Worm (Caenorhabditis elegans): ENCODE results near the gene W02B12.12.
A peak's percentile ranks its signal among the peaks of the same experiment; 100 is the strongest.

The W02B12.12 gene

DNA sequence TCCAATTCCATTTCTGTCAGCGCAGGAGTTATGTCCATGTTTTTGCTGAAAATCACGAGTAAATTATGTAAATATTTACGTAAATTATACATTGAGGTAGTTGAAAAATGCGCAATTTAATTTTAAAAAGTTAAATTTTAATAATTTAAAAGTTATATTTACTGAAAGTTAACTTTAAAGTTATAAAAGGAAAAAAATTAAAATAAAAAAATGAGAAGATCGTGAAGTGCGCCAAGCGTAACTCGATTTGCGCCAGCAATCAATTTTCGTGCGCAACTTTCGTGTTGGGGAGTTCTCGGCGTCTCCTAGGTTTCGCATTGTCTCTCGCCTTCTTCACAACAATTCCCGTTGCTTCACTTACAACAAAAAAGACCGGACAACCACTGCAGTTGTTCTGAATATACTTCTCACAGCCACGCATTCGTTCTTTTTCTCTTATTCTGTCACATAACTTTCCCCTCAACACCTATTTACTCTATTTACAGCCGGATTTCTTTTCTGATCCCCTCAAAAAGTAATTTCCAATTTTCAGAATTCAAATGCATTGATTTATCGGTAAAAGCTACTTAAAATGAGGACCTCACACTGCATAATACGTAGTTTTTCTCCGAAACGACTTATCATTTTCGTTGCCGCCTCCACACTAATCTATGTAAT, 5.3 kb downstream of the W02B12.12 start, which contains the start of the genes metl-1 and W02B12.11 (continued):
- TF ChIP-seq nhr-76 (tag; optimal IDR thresholded peaks at IDR 0.05): no peak
- TF ChIP-seq ets-5 (GFP tag; IDR thresholded peaks at IDR 0.05): no peak
- no peak for TF ChIP-seq Y116A8C.19 (tag; optimal IDR thresholded peaks at IDR 0.05; ENCODE audit: borderline replicate concordance)
- peak; percentile 91 for TF ChIP-seq snu-23 (GFP tag; optimal IDR thresholded peaks at IDR 0.05)
- TF ChIP-seq zip-4 (GFP tag; optimal IDR thresholded peaks at IDR 0.05): peak; percentile 70
- peak; percentile 52 for TF ChIP-seq pax-3 (tag; optimal IDR thresholded peaks at IDR 0.05)
- no peak for TF ChIP-seq mef-2 (tag; optimal IDR thresholded peaks at IDR 0.05)
- peak; percentile 34 for TF ChIP-seq sox-4 (tag; optimal IDR thresholded peaks at IDR 0.05)
- no peak for TF ChIP-seq nhr-84 (tag; optimal IDR thresholded peaks at IDR 0.05)
- peak; percentile 70 for TF ChIP-seq ceh-8 (GFP tag; optimal IDR thresholded peaks at IDR 0.05)
- no peak for TF ChIP-seq ama-1 (optimal IDR thresholded peaks at IDR 0.05)
- TF ChIP-seq unc-30 (tag; optimal IDR thresholded peaks at IDR 0.05): no peak
- TF ChIP-seq alr-1 (tag; optimal IDR thresholded peaks at IDR 0.05; ENCODE audit: borderline replicate concordance): no peak
- TF ChIP-seq unc-86 (tag; optimal IDR thresholded peaks at IDR 0.05): peak; percentile 82
- no peak for TF ChIP-seq vab-15 (tag; optimal IDR thresholded peaks at IDR 0.05)
- peak; percentile 88 for TF ChIP-seq lin-39 (tag; optimal IDR thresholded peaks at IDR 0.05)
- TF ChIP-seq fkh-10 (GFP tag; optimal IDR thresholded peaks at IDR 0.05): peak; percentile 51
- TF ChIP-seq dsc-1 (tag; optimal IDR thresholded peaks at IDR 0.05): peak; percentile 90
- peak; percentile 5 for TF ChIP-seq ceh-90 (tag; optimal IDR thresholded peaks at IDR 0.05)
- peak; percentile 28 for TF ChIP-seq efl-3 (GFP tag; optimal IDR thresholded peaks at IDR 0.05)
- TF ChIP-seq dpl-1 (GFP tag; optimal IDR thresholded peaks at IDR 0.05): peak; percentile 74 to 81 (median 81)
- TF ChIP-seq nhr-11 (tag; optimal IDR thresholded peaks at IDR 0.05): peak; percentile 49
- peak in 1 of 2 experiments; percentile 55 for TF ChIP-seq ztf-11 (tag; optimal IDR thresholded peaks at IDR 0.05)
- peak; percentile 90 to 94 for TF ChIP-seq lsy-2 (tag; optimal IDR thresholded peaks at IDR 0.05)
- TF ChIP-seq mep-1 (tag; optimal IDR thresholded peaks at IDR 0.05): peak; percentile 96
- peak; percentile 72 for TF ChIP-seq skn-1 (tag; optimal IDR thresholded peaks at IDR 0.05)
- no peak for TF ChIP-seq unc-98 (GFP tag; IDR thresholded peaks at IDR 0.05)
- no peak for TF ChIP-seq nhr-12 (tag; optimal IDR thresholded peaks at IDR 0.05)
- TF ChIP-seq mdl-1 (tag; optimal IDR thresholded peaks at IDR 0.05): peak in 1 of 2 experiments; percentile 62
- peak; percentile 69 for TF ChIP-seq lin-15B (tag; optimal IDR thresholded peaks at IDR 0.05)
- peak; percentile 66 for TF ChIP-seq blmp-1 (tag; optimal IDR thresholded peaks at IDR 0.05)
- TF ChIP-seq tlp-1 (tag; optimal IDR thresholded peaks at IDR 0.05): no peak
- peak; percentile 81 for TF ChIP-seq snpc-4 (tag; optimal IDR thresholded peaks at IDR 0.05)
- peak; percentile 92 for TF ChIP-seq nhr-71 (tag; optimal IDR thresholded peaks at IDR 0.05)
- peak; percentile 41 for TF ChIP-seq elt-2 (tag; optimal IDR thresholded peaks at IDR 0.05)
- TF ChIP-seq lir-3 (tag; optimal IDR thresholded peaks at IDR 0.05; ENCODE audit: poor library complexity): peak; percentile 30
- TF ChIP-seq nhr-85 (tag): peak; percentile 91
- TF ChIP-seq jun-1 (tag; optimal IDR thresholded peaks at IDR 0.05): peak; percentile 71
- TF ChIP-seq mab-9 (GFP tag; IDR thresholded peaks at IDR 0.05): peak; percentile 78
- no peak for TF ChIP-seq sptf-1 (tag; optimal IDR thresholded peaks at IDR 0.05)
- no peak for TF ChIP-seq hlh-4 (tag; optimal IDR thresholded peaks at IDR 0.05)
- TF ChIP-seq F16B12.6 (tag; optimal IDR thresholded peaks at IDR 0.05): peak; percentile 54
- TF ChIP-seq ceh-63 (GFP tag; optimal IDR thresholded peaks at IDR 0.05): no peak
- peak; percentile 82 for TF ChIP-seq isw-1 (GFP tag; IDR thresholded peaks at IDR 0.05)
- TF ChIP-seq fos-1 (tag; optimal IDR thresholded peaks at IDR 0.05): peak; percentile 20
- TF ChIP-seq C34B4.2 (tag; optimal IDR thresholded peaks at IDR 0.05): no peak
- TF ChIP-seq fkh-8 (tag; optimal IDR thresholded peaks at IDR 0.05): peak; percentile 79

All from whole organism, L1 larva.